Fruit fly (Drosophila melanogaster): ENCODE results near the gene CG14153.

Gene CG14153

DNA sequence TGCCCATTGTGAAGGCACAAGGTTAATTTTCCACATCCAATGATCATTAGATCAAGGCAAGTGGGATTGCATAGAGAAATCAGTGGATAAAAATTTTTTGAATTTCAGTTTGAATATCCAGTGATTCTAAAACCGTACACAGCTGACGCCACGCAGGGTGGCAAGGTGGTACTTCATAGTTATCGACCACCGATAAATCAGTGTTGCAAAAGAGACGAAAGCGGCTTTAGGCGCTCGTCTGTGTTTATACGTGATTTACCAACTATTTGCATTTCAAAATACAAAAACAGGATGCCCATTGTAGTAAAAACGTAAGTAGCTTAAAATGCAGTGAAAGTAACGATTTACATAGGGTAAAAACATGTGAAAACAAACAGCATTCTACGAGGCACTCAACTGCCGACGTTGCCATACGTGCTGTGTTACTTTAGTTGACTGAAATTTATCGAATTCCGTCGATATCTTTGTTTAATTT is 12.4 kb upstream of the CG14153 start, which contains the start of the genes CG42535, CG34001 and hay:
TSS of gene CG42535 (minus strand) at position 51 of the 475 bp plus-strand sequence.
TSS of gene CG34001 (plus strand) at position 195 of the 475 bp plus-strand sequence.
TSS of gene hay (plus strand) at position 195 of the 475 bp plus-strand sequence.
- TF ChIP-seq Mnt (GFP tag; optimal IDR thresholded peaks at IDR 0.05) (no peak), CG14711 (tag; optimal IDR thresholded peaks at IDR 0.05) (peak; percentile 4), cnc (optimal IDR thresholded peaks at IDR 0.05) (no peak), pad (GFP tag; optimal IDR thresholded peaks at IDR 0.05) (peak; percentile 16), bab1 (GFP tag; optimal IDR thresholded peaks at IDR 0.05) (peak; percentile 24), Clk (GFP tag; optimal IDR thresholded peaks at IDR 0.05) (no peak), CG7101 (tag; optimal IDR thresholded peaks at IDR 0.05) (peak; percentile 11), CG1620 (GFP tag; optimal IDR thresholded peaks at IDR 0.05) (no peak), Hr96 (GFP tag; optimal IDR thresholded peaks at IDR 0.05) (peak; percentile 1)

DNA sequence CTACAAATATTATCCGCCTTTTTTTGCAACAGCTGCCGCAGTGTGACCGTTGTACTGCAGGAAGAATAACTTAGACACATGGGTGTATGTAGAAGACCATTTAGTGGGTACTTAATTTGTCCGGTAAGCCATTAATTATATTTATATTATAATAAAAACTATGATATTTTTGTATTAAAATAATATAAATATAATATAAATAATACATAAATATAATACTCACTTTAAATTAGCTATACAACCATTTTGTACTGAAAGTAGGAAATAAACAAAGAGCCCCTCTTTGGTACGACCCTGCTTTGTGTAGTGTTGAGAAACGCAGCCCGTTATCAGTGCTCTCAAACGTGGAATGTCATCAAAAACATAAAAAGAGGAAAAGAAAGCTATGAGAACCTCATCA is 5.5 kb upstream of the CG14153 start, which contains the start of gene Cnep1r2:
TSS of gene Cnep1r2 (plus strand) at position 328 of the 400 bp plus-strand sequence.
- no peak for TF ChIP-seq CG5204 (GFP tag; optimal IDR thresholded peaks at IDR 0.05)
- TF ChIP-seq CG7045 (GFP tag; optimal IDR thresholded peaks at IDR 0.05): peak; percentile 97
- TF ChIP-seq CG12768 (GFP tag; optimal IDR thresholded peaks at IDR 0.05): peak; percentile 95
- TF ChIP-seq Clk (GFP tag; optimal IDR thresholded peaks at IDR 0.05): peak; percentile 84
- peak; percentile 96 for TF ChIP-seq ovo (GFP tag; optimal IDR thresholded peaks at IDR 0.05)
- TF ChIP-seq CG33017 (tag; optimal IDR thresholded peaks at IDR 0.05): peak; percentile 97
- TF ChIP-seq CG1620 (GFP tag; optimal IDR thresholded peaks at IDR 0.05): peak; percentile 81
- peak; percentile 90 for TF ChIP-seq pad (GFP tag; optimal IDR thresholded peaks at IDR 0.05)
- TF ChIP-seq CG7101 (tag; optimal IDR thresholded peaks at IDR 0.05): peak; percentile 98
- peak; percentile 91 for TF ChIP-seq Crg-1 (GFP tag; optimal IDR thresholded peaks at IDR 0.05)
- no peak for TF ChIP-seq Hr96 (GFP tag; optimal IDR thresholded peaks at IDR 0.05)
- peak; percentile 39 for TF ChIP-seq kay (GFP tag; ENCODE audit: borderline replicate concordance)
- TF ChIP-seq CG11617 (GFP tag; optimal IDR thresholded peaks at IDR 0.05): peak; percentile 95
- TF ChIP-seq cic (GFP tag; optimal IDR thresholded peaks at IDR 0.05): peak; percentile 81
- peak; percentile 93 for TF ChIP-seq CG14711 (tag; optimal IDR thresholded peaks at IDR 0.05)
- TF ChIP-seq Mnt (GFP tag; optimal IDR thresholded peaks at IDR 0.05): peak; percentile 77
- peak; percentile 89 for TF ChIP-seq toe (GFP tag; optimal IDR thresholded peaks at IDR 0.05)
- peak; percentile 80 for TF ChIP-seq tj (GFP tag; optimal IDR thresholded peaks at IDR 0.05)
- TF ChIP-seq cnc (optimal IDR thresholded peaks at IDR 0.05): no peak
- peak; percentile 91 for TF ChIP-seq bab1 (GFP tag; optimal IDR thresholded peaks at IDR 0.05)

dm6 chr3L:10639440-10639839 is 3.9 kb upstream of the CG14153 start, which contains the start of gene CG18628:
TSS of gene CG18628 (plus strand) at chr3L:10639740.
- TF ChIP-seq bab1 (GFP tag; optimal IDR thresholded peaks at IDR 0.05): no peak

- TF ChIP-seq CG11617 (GFP tag; optimal IDR thresholded peaks at IDR 0.05) (no peak), pad (GFP tag; optimal IDR thresholded peaks at IDR 0.05) (no peak), tj (GFP tag; optimal IDR thresholded peaks at IDR 0.05) (no peak), bab1 (GFP tag; optimal IDR thresholded peaks at IDR 0.05) (no peak), CG5204 (GFP tag; optimal IDR thresholded peaks at IDR 0.05) (no peak), toe (GFP tag; optimal IDR thresholded peaks at IDR 0.05) (no peak), Crg-1 (GFP tag; optimal IDR thresholded peaks at IDR 0.05) (no peak), cic (GFP tag; optimal IDR thresholded peaks at IDR 0.05) (no peak), Clk (GFP tag; optimal IDR thresholded peaks at IDR 0.05) (no peak), CG7101 (tag; optimal IDR thresholded peaks at IDR 0.05) (no peak), kay (GFP tag; ENCODE audit: borderline replicate concordance) (no peak), Mnt (GFP tag; optimal IDR thresholded peaks at IDR 0.05) (no peak), CG14711 (tag; optimal IDR thresholded peaks at IDR 0.05) (no peak), CG1620 (GFP tag; optimal IDR thresholded peaks at IDR 0.05) (no peak), ovo (GFP tag; optimal IDR thresholded peaks at IDR 0.05) (no peak), Hr96 (GFP tag; optimal IDR thresholded peaks at IDR 0.05) (no peak), CG33017 (tag; optimal IDR thresholded peaks at IDR 0.05) (no peak), CG7045 (GFP tag; optimal IDR thresholded peaks at IDR 0.05) (no peak), cnc (optimal IDR thresholded peaks at IDR 0.05) (no peak), CG12768 (GFP tag; optimal IDR thresholded peaks at IDR 0.05) (no peak)
Measured at dm6 chr3L:10641589-10641988, 1.7 kb upstream of the CG14153 start, which contains the start of gene CG14154. TSS of gene CG14154 (plus strand) at chr3L:10641889.

DNA sequence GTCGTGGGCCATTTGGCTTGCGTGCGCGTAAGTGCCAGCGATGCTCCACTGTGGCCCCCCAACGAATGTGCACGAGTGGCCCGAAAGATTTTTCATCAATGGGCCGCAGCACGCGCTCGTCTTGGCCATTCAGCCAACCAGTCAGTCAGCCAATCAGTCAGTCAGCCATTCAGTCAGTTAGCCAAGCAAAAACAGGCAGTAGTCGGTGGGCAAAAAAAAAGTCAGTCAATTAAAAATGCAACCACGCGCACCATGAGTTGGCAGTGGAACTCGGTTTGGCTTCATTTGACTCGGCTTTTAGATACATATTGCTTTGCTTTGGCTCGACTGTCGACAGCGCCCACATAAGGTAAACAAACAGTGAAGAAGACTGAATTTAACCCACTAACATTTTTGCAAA is 2.6 kb downstream of the CG14153 start:
- TF ChIP-seq tj (GFP tag; optimal IDR thresholded peaks at IDR 0.05): no peak
- no peak for TF ChIP-seq pad (GFP tag; optimal IDR thresholded peaks at IDR 0.05)
- TF ChIP-seq CG5204 (GFP tag; optimal IDR thresholded peaks at IDR 0.05): no peak
- no peak for TF ChIP-seq CG12768 (GFP tag; optimal IDR thresholded peaks at IDR 0.05)

- no peak for TF ChIP-seq CG5204 (GFP tag; optimal IDR thresholded peaks at IDR 0.05)
- no peak for TF ChIP-seq CG14711 (tag; optimal IDR thresholded peaks at IDR 0.05)
- TF ChIP-seq CG7045 (GFP tag; optimal IDR thresholded peaks at IDR 0.05): no peak
- TF ChIP-seq Crg-1 (GFP tag; optimal IDR thresholded peaks at IDR 0.05): no peak
- no peak for TF ChIP-seq cic (GFP tag; optimal IDR thresholded peaks at IDR 0.05)
- no peak for TF ChIP-seq Clk (GFP tag; optimal IDR thresholded peaks at IDR 0.05)
- TF ChIP-seq CG1620 (GFP tag; optimal IDR thresholded peaks at IDR 0.05): no peak
- TF ChIP-seq CG11617 (GFP tag; optimal IDR thresholded peaks at IDR 0.05): no peak
- TF ChIP-seq CG7101 (tag; optimal IDR thresholded peaks at IDR 0.05): no peak
- TF ChIP-seq tj (GFP tag; optimal IDR thresholded peaks at IDR 0.05): no peak
- TF ChIP-seq bab1 (GFP tag; optimal IDR thresholded peaks at IDR 0.05): no peak
- no peak for TF ChIP-seq kay (GFP tag; ENCODE audit: borderline replicate concordance)
- no peak for TF ChIP-seq ovo (GFP tag; optimal IDR thresholded peaks at IDR 0.05)
- no peak for TF ChIP-seq cnc (optimal IDR thresholded peaks at IDR 0.05)
- TF ChIP-seq CG33017 (tag; optimal IDR thresholded peaks at IDR 0.05): no peak
- no peak for TF ChIP-seq Hr96 (GFP tag; optimal IDR thresholded peaks at IDR 0.05)
Measured at dm6 chr3L:10647158-10647557, 3.8 kb downstream of the CG14153 start.

Data from whole organism, adult.